Worm (Caenorhabditis elegans): ENCODE results near the gene F53H4.6.

The F53H4.6 gene

ce11 chrX:15826866-15827265, 33.5 kb downstream of the F53H4.6 start, which contains the start of gene Y7A5A.9:
Gene Y7A5A.9, plus strand, starts transcription at chrX:15827166.
- TF ChIP-seq mdl-1 (tag; optimal IDR thresholded peaks at IDR 0.05) (no peak), nhr-43 (tag; optimal IDR thresholded peaks at IDR 0.05; ENCODE audit: poor library complexity, severe bottlenecking) (no peak), ceh-9 (tag; optimal IDR thresholded peaks at IDR 0.05) (no peak), nhr-77 (tag; optimal IDR thresholded peaks at IDR 0.05) (no peak), nhr-76 (tag; optimal IDR thresholded peaks at IDR 0.05) (no peak), nhr-11 (tag; optimal IDR thresholded peaks at IDR 0.05) (no peak), R02D3.7 (tag; optimal IDR thresholded peaks at IDR 0.05) (no peak), eor-1 (tag; optimal IDR thresholded peaks at IDR 0.05) (no peak), ama-1 (optimal IDR thresholded peaks at IDR 0.05) (no peak), ztf-4 (tag; optimal IDR thresholded peaks at IDR 0.05) (no peak), hmg-11 (tag; optimal IDR thresholded peaks at IDR 0.05) (no peak), nhr-12 (tag; optimal IDR thresholded peaks at IDR 0.05) (no peak), sea-2 (GFP tag; optimal IDR thresholded peaks at IDR 0.05) (no peak)

DNA sequence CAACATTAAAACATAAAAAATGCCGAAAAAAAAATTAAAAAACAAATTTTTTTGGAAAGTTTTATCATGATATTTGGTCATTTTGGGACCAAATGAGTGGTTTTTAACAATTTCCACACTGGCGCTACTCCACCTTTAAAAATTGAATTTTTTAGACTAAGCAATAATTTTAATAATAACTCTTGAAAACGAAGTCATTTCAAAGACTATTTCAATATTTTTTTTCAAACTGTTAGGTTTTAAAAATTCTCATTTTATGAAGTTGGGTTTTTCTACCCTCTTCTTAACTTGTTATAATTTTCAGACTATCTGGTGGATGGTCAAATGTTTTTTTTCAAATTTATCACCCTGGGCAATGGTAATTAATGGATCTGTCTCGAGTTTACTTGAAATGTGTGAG, 38.2 kb downstream of the F53H4.6 start, which contains the start of gene Y7A5A.8:
Gene Y7A5A.8 (plus strand): TSS at position 301 of the 400 bp plus-strand sequence.
- TF ChIP-seq zag-1 (tag; optimal IDR thresholded peaks at IDR 0.05) = no peak
- no peak for TF ChIP-seq pqm-1 (tag; optimal IDR thresholded peaks at IDR 0.05)
- TF ChIP-seq fkh-10 (GFP tag; optimal IDR thresholded peaks at IDR 0.05) = no peak
- TF ChIP-seq jun-1 (tag; optimal IDR thresholded peaks at IDR 0.05) = no peak
- no peak for TF ChIP-seq elt-1 (tag; optimal IDR thresholded peaks at IDR 0.05)
- no peak for TF ChIP-seq hmg-11 (tag; optimal IDR thresholded peaks at IDR 0.05)
- no peak for TF ChIP-seq ceh-82 (tag; optimal IDR thresholded peaks at IDR 0.05)
- no peak for TF ChIP-seq nhr-12 (tag; optimal IDR thresholded peaks at IDR 0.05)
- TF ChIP-seq nfya-1 (tag; optimal IDR thresholded peaks at IDR 0.05; ENCODE audit: insufficient read depth) = no peak
- no peak for TF ChIP-seq mdl-1 (tag; optimal IDR thresholded peaks at IDR 0.05)

ce11 chrX:15814548-15814947, 45.9 kb downstream of the F53H4.6 start:
- TF ChIP-seq lin-39 (tag; optimal IDR thresholded peaks at IDR 0.05) = no peak
- no peak for TF ChIP-seq ceh-28 (tag; optimal IDR thresholded peaks at IDR 0.05)
- no peak for TF ChIP-seq fkh-10 (GFP tag; optimal IDR thresholded peaks at IDR 0.05)

DNA sequence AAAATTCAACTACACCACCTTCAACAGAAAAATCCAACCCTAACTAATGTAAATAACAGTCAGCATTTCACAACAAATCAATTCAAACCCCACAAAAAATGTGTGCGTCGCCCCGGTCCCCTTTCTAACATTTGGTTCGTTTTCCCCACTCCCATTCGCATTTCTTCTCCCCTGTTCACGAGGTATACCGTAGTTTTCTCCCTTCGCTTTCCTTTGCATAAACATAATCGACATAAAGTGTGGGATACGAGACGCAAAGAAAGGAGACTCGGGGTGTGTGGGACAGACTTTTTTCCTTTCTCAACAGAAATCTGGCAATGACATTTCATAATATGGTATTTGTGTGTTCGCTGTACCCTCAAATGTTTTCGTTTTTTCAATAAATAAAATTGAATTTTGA, 49.1 kb downstream of the F53H4.6 start:
- TF ChIP-seq R02D3.7 (tag; optimal IDR thresholded peaks at IDR 0.05) (no peak), fkh-10 (GFP tag; optimal IDR thresholded peaks at IDR 0.05) (no peak), fkh-2 (tag; optimal IDR thresholded peaks at IDR 0.05) (no peak), nhr-23 (tag; optimal IDR thresholded peaks at IDR 0.05) (no peak), ceh-28 (tag; optimal IDR thresholded peaks at IDR 0.05) (no peak), hmg-11 (tag; optimal IDR thresholded peaks at IDR 0.05) (no peak), ZK546.5 (tag; optimal IDR thresholded peaks at IDR 0.05) (no peak), nhr-237 (tag; optimal IDR thresholded peaks at IDR 0.05) (no peak), nhr-67 (tag; optimal IDR thresholded peaks at IDR 0.05) (no peak), zag-1 (tag; optimal IDR thresholded peaks at IDR 0.05) (no peak), nhr-76 (tag; optimal IDR thresholded peaks at IDR 0.05) (no peak), elt-1 (tag; optimal IDR thresholded peaks at IDR 0.05) (no peak), nhr-43 (tag; optimal IDR thresholded peaks at IDR 0.05; ENCODE audit: poor library complexity, severe bottlenecking) (no peak), fos-1 (tag; optimal IDR thresholded peaks at IDR 0.05) (no peak), ceh-16 (tag; optimal IDR thresholded peaks at IDR 0.05) (no peak)

ce11 chrX:15804072-15804471, 56.3 kb downstream of the F53H4.6 start, which contains the start of gene Y7A5A.7:
Gene Y7A5A.7, minus strand, starts transcription at chrX:15804172.
- TF ChIP-seq daf-12 (tag; optimal IDR thresholded peaks at IDR 0.05) (no peak), nhr-12 (tag; optimal IDR thresholded peaks at IDR 0.05) (no peak), tbx-2 (tag; optimal IDR thresholded peaks at IDR 0.05) (no peak), nhr-67 (tag; optimal IDR thresholded peaks at IDR 0.05) (no peak), ama-1 (optimal IDR thresholded peaks at IDR 0.05) (no peak), ztf-4 (tag; optimal IDR thresholded peaks at IDR 0.05) (no peak), nhr-28 (tag; optimal IDR thresholded peaks at IDR 0.05) (no peak), aly-2 (tag; optimal IDR thresholded peaks at IDR 0.05) (no peak), fkh-2 (tag; optimal IDR thresholded peaks at IDR 0.05) (no peak), nhr-237 (tag; optimal IDR thresholded peaks at IDR 0.05) (no peak), pha-4 (tag; optimal IDR thresholded peaks at IDR 0.05) (no peak), nhr-25 (tag; optimal IDR thresholded peaks at IDR 0.05) (no peak), zag-1 (tag; optimal IDR thresholded peaks at IDR 0.05) (no peak)

All from whole organism, L3 larva.